Worm (Caenorhabditis elegans): Measurements from ENCODE around the gene slc-17.3.

Gene slc-17.3

DNA sequence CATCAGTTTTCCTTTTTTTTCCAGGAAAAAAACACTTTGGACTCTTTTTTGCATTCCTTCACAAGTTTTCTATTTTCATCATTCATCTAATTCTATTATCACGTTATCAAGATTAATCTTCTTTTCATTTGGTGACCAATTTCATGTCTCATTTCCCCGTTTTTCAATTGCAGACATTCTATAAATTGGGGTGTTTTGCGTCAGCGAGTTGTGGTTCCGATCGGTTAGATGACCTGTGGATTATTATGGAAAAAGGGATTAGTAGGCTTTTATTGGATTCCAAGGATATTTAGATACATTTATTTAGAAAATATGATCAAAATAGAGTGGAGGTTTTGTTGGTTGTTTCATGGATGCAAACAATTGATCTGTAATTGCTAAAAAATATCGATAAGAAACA is 30.2 kb downstream of the slc-17.3 start:
- TF ChIP-seq fkh-2 (tag; optimal IDR thresholded peaks at IDR 0.05): no peak
- no peak for TF ChIP-seq hmg-11 (tag; optimal IDR thresholded peaks at IDR 0.05)
- no peak for TF ChIP-seq ceh-82 (tag; optimal IDR thresholded peaks at IDR 0.05)
- TF ChIP-seq pqm-1 (tag; optimal IDR thresholded peaks at IDR 0.05): no peak
- no peak for TF ChIP-seq ztf-4 (tag; optimal IDR thresholded peaks at IDR 0.05)

DNA sequence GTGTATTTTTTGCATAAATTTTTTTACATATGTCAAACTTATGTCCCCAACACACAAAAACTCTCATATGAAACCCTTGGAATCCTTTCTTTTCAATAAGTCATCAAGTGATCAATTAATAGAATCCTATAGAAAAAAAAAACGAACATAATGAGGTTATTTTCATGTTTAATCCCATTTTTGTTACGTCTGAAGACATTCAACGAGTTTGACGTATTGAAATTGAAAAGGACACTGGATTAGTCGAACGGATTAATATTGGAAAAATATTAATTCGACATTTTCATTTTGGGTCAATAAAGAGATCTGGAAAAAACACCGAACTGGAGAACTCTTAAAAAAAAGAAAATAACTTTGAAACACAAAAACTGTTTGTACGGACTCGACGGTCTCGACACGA is 32.6 kb downstream of the slc-17.3 start:
- TF ChIP-seq ztf-4 (tag; optimal IDR thresholded peaks at IDR 0.05): no peak
- no peak for TF ChIP-seq egl-27 (tag; optimal IDR thresholded peaks at IDR 0.05)
- TF ChIP-seq lin-15B (tag; optimal IDR thresholded peaks at IDR 0.05): no peak
- no peak for TF ChIP-seq ceh-9 (tag; optimal IDR thresholded peaks at IDR 0.05)
- TF ChIP-seq mdl-1 (tag; optimal IDR thresholded peaks at IDR 0.05): no peak
- TF ChIP-seq nhr-237 (tag; optimal IDR thresholded peaks at IDR 0.05): no peak
- TF ChIP-seq snpc-4 (tag; optimal IDR thresholded peaks at IDR 0.05): no peak
- TF ChIP-seq nhr-25 (tag; optimal IDR thresholded peaks at IDR 0.05): no peak
- TF ChIP-seq tbx-2 (tag; optimal IDR thresholded peaks at IDR 0.05): no peak
- TF ChIP-seq nhr-77 (tag; optimal IDR thresholded peaks at IDR 0.05): no peak
- TF ChIP-seq elt-2 (tag; optimal IDR thresholded peaks at IDR 0.05): no peak
- TF ChIP-seq fkh-10 (GFP tag; optimal IDR thresholded peaks at IDR 0.05): no peak
- no peak for TF ChIP-seq nhr-67 (tag; optimal IDR thresholded peaks at IDR 0.05)
- no peak for TF ChIP-seq nhr-28 (tag; optimal IDR thresholded peaks at IDR 0.05)
- TF ChIP-seq eor-1 (tag; optimal IDR thresholded peaks at IDR 0.05): no peak
- no peak for TF ChIP-seq ztf-11 (tag; optimal IDR thresholded peaks at IDR 0.05)
- no peak for TF ChIP-seq ceh-82 (tag; optimal IDR thresholded peaks at IDR 0.05)
- no peak for TF ChIP-seq zag-1 (tag; optimal IDR thresholded peaks at IDR 0.05)

ce11 chrIII:7828576-7829461 is 36.3 kb downstream of the slc-17.3 start, which contains the start of the genes egl-45 and kcmf-1:
TSS of gene egl-45 (minus strand) at chrIII:7828626.
TSS of gene kcmf-1 (plus strand) at chrIII:7829411.
- TF ChIP-seq fkh-2 (tag; optimal IDR thresholded peaks at IDR 0.05) (no peak), unc-62 (GFP tag; optimal IDR thresholded peaks at IDR 0.05) (no peak), nhr-25 (tag; optimal IDR thresholded peaks at IDR 0.05) (peak; percentile 21), lin-39 (tag; optimal IDR thresholded peaks at IDR 0.05) (no peak), nhr-23 (tag; optimal IDR thresholded peaks at IDR 0.05) (peak; percentile 6), ceh-9 (tag; optimal IDR thresholded peaks at IDR 0.05) (no peak), pha-4 (tag; optimal IDR thresholded peaks at IDR 0.05) (peak; percentile 71), ZK546.5 (tag; optimal IDR thresholded peaks at IDR 0.05) (no peak), lin-15B (tag; optimal IDR thresholded peaks at IDR 0.05) (peak; percentile 42), nhr-43 (tag; optimal IDR thresholded peaks at IDR 0.05; ENCODE audit: poor library complexity, severe bottlenecking) (no peak), lsy-12 (tag; optimal IDR thresholded peaks at IDR 0.05) (no peak), nhr-67 (tag; optimal IDR thresholded peaks at IDR 0.05) (no peak), ama-1 (optimal IDR thresholded peaks at IDR 0.05) (no peak), nhr-76 (tag; optimal IDR thresholded peaks at IDR 0.05) (no peak), snpc-4 (tag; optimal IDR thresholded peaks at IDR 0.05) (no peak), nfya-1 (tag; optimal IDR thresholded peaks at IDR 0.05; ENCODE audit: insufficient read depth) (peak; percentile 57), hmg-11 (tag; optimal IDR thresholded peaks at IDR 0.05) (no peak), egl-5 (tag; optimal IDR thresholded peaks at IDR 0.05) (peak; percentile 97)

ce11 chrIII:7824041-7824440 is 41.0 kb downstream of the slc-17.3 start:
- peak; percentile 100 for TF ChIP-seq egl-5 (tag; optimal IDR thresholded peaks at IDR 0.05)
- TF ChIP-seq snpc-4 (tag; optimal IDR thresholded peaks at IDR 0.05): no peak

DNA sequence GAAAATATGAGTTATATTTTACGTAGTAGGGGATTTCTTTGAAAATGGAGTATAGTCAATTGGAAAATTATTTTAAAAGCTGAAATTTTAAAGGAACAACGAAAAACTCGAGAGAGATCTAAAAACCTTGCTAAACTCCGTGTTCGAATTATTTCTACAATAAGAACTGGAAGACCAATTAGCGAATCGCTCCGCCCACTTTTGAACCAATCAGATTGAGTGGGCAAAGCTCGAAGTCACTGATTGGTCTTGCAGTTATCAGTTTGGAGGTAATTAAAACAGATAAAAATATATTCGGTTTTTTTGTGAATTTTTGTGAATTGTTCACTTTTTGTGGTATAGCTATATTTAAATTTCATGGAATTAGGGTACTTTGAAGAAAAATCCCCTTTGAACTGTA is 41.8 kb downstream of the slc-17.3 start:
- TF ChIP-seq snpc-4 (tag; optimal IDR thresholded peaks at IDR 0.05) (no peak), nhr-43 (tag; optimal IDR thresholded peaks at IDR 0.05; ENCODE audit: poor library complexity, severe bottlenecking) (no peak), eor-1 (tag; optimal IDR thresholded peaks at IDR 0.05) (no peak), fkh-2 (tag; optimal IDR thresholded peaks at IDR 0.05) (no peak), ceh-9 (tag; optimal IDR thresholded peaks at IDR 0.05) (no peak), egl-5 (tag; optimal IDR thresholded peaks at IDR 0.05) (no peak), nfya-1 (tag; optimal IDR thresholded peaks at IDR 0.05; ENCODE audit: insufficient read depth) (peak; percentile 98)

All from whole organism, L3 larva.